Worm (Caenorhabditis elegans) whole organism, young adult: Measurements from ENCODE around the gene swt-4.

Experiments used
- B0336.3 ChIP-seq: fragments of 200-800 bp; sonication (Bioruptor generic); IDR thresholded peaks from 2 replicates; pipeline ENCODE4 v1.3.6; 2022; ENCODE audit warnings: missing genetic modification characterization, missing compliant biosample characterization
- F22D6.2 ChIP-seq: sonication (generic microtip); optimal IDR thresholded peaks from 2 replicates; lab custom pipeline; 2016; ENCODE audit warnings: mild to moderate bottlenecking, missing genetic modification characterization, missing compliant biosample characterization
- F39B2.1 ChIP-seq: fragments of 200-800 bp; sonication (Bioruptor generic); IDR thresholded peaks from 2 replicates; pipeline ENCODE4 v1.3.6; 2022; ENCODE audit warnings: missing genetic modification reagents, missing genetic modification characterization, missing compliant biosample characterization
- K11D2.4 ChIP-seq: fragments of 200-800 bp; sonication (Bioruptor generic); IDR thresholded peaks from 2 replicates; pipeline ENCODE4 v1.3.6; 2022; ENCODE audit warnings: missing genetic modification reagents, missing genetic modification characterization, missing compliant biosample characterization
- Y53F4B.3 ChIP-seq: fragments of 200-800 bp; sonication (Bioruptor generic); IDR thresholded peaks from 2 replicates; pipeline ENCODE4 v1.3.6; 2022; ENCODE audit warnings: missing genetic modification reagents, missing genetic modification characterization, missing compliant biosample characterization
- Y79H2A.3 ChIP-seq: fragments of 200-800 bp; sonication (Bioruptor generic); conservative IDR thresholded peaks from 2 replicates; pipeline ENCODE4 v1.3.6; 2022; ENCODE audit warnings: missing genetic modification reagents, missing genetic modification characterization, missing compliant biosample characterization
- Y95B8A.8 ChIP-seq: fragments of 200-800 bp; sonication (Bioruptor generic); IDR thresholded peaks from 2 replicates; pipeline ENCODE4 v1.3.6; 2022; ENCODE audit warnings: missing genetic modification reagents, missing genetic modification characterization, missing compliant biosample characterization
- ZK185.1 ChIP-seq: sonication (generic microtip); optimal IDR thresholded peaks from 2 replicates; lab custom pipeline; 2016; ENCODE audit warnings: mild to moderate bottlenecking, missing genetic modification characterization, missing compliant biosample characterization; ENCODE audit not compliant: poor library complexity, severe bottlenecking
- akir-1 ChIP-seq: fragments of 200-800 bp; sonication (Bioruptor generic); optimal IDR thresholded peaks from 2 replicates; lab custom pipeline; 2018; ENCODE audit warnings: mild to moderate bottlenecking, missing genetic modification characterization, moderate library complexity, missing compliant biosample characterization
- aptf-3 ChIP-seq: fragments of 200-800 bp; sonication (Bioruptor generic); IDR thresholded peaks from 2 replicates; pipeline ENCODE4 v1.3.6; 2022; ENCODE audit warnings: missing genetic modification characterization, missing compliant biosample characterization
- attf-5 ChIP-seq: fragments of 200-800 bp; sonication (Bioruptor generic); optimal IDR thresholded peaks from 2 replicates; lab custom pipeline; 2018; ENCODE audit warnings: mild to moderate bottlenecking, missing genetic modification characterization, missing compliant biosample characterization
- ccch-3 ChIP-seq: fragments of 200-800 bp; sonication (Bioruptor generic); optimal IDR thresholded peaks from 2 replicates; lab custom pipeline; 2018; ENCODE audit warnings: mild to moderate bottlenecking, missing genetic modification characterization, missing compliant biosample characterization
- ceh-27 ChIP-seq: fragments of 200-800 bp; sonication (Bioruptor generic); optimal IDR thresholded peaks from 2 replicates; lab custom pipeline; 2018; ENCODE audit warnings: mild to moderate bottlenecking, missing genetic modification characterization, moderate library complexity, missing compliant biosample characterization
- ceh-58 ChIP-seq: fragments of 200-800 bp; sonication (Bioruptor generic); IDR thresholded peaks from 2 replicates; pipeline ENCODE4 v1.3.6; 2022; ENCODE audit warnings: missing genetic modification characterization, missing compliant biosample characterization
- ceh-91 ChIP-seq: fragments of 200-800 bp; sonication (Bioruptor generic); IDR thresholded peaks from 2 replicates; pipeline ENCODE4 v1.3.6; 2022; ENCODE audit warnings: missing genetic modification reagents, missing genetic modification characterization, missing compliant biosample characterization
- chd-7 ChIP-seq: sonication (generic microtip); optimal IDR thresholded peaks from 2 replicates; lab custom pipeline; 2016; ENCODE audit warnings: mild to moderate bottlenecking, missing genetic modification characterization, moderate library complexity, missing compliant biosample characterization
- dpl-1 ChIP-seq: fragments of 150-350 bp; optimal IDR thresholded peaks from 2 replicates; lab custom pipeline; 2014; ENCODE audit warnings: missing biosample characterization, missing genetic modification reagents, missing genetic modification characterization
- efl-1 ChIP-seq: fragments of 150-350 bp; optimal IDR thresholded peaks from 2 replicates; lab custom pipeline; 2014; ENCODE audit warnings: missing biosample characterization, missing genetic modification reagents, missing genetic modification characterization
- egl-18 ChIP-seq: fragments of 200-800 bp; sonication (Bioruptor generic); IDR thresholded peaks from 2 replicates; pipeline ENCODE4 v1.3.6; 2022; ENCODE audit warnings: missing genetic modification reagents, missing genetic modification characterization, missing compliant biosample characterization
- egrh-3 ChIP-seq: fragments of 200-800 bp; sonication (Bioruptor generic); IDR thresholded peaks from 2 replicates; pipeline ENCODE4 v1.3.6; 2022; ENCODE audit warnings: missing genetic modification reagents, missing genetic modification characterization, missing compliant biosample characterization
- gei-17 ChIP-seq: fragments of 200-800 bp; sonication (Bioruptor generic); optimal IDR thresholded peaks from 2 replicates; lab custom pipeline; 2018; ENCODE audit warnings: mild to moderate bottlenecking, missing genetic modification characterization, missing compliant biosample characterization
- hmg-20 ChIP-seq: fragments of 200-800 bp; sonication (Bioruptor generic); IDR thresholded peaks from 2 replicates; pipeline ENCODE4 v1.3.6; 2022; ENCODE audit warnings: missing genetic modification reagents, missing genetic modification characterization, missing compliant biosample characterization
- let-607 ChIP-seq, 2 experiments: fragments of 200-800 bp in 1 of 2; sonication (Bioruptor generic) in 1 of 2; sonication (generic microtip) in 1 of 2; optimal IDR thresholded peaks; 2 replicates each; lab custom pipeline; 2016 to 2018; ENCODE audit warnings: mild to moderate bottlenecking in 2 of 2, missing compliant biosample characterization in 2 of 2, missing genetic modification characterization in 2 of 2, moderate library complexity in 2 of 2, missing genotype in 1 of 2
- lin-40 ChIP-seq: sonication (generic microtip); optimal IDR thresholded peaks from 2 replicates; lab custom pipeline; 2016; ENCODE audit warnings: missing genetic modification characterization, mild to moderate bottlenecking, missing compliant biosample characterization, missing genotype, missing genetic modification reagents
- lin-54 ChIP-seq: fragments of 200-800 bp; sonication (Bioruptor generic); optimal IDR thresholded peaks from 2 replicates; lab custom pipeline; 2018; ENCODE audit warnings: mild to moderate bottlenecking, missing genetic modification characterization, missing compliant biosample characterization
- lsy-27 ChIP-seq: sonication (generic microtip); optimal IDR thresholded peaks from 2 replicates; lab custom pipeline; 2017; ENCODE audit warnings: missing genetic modification characterization, mild to moderate bottlenecking, missing compliant biosample characterization, antibody characterized with exemption, missing genotype, borderline replicate concordance; ENCODE audit not compliant: insufficient read depth
- madf-6 ChIP-seq: fragments of 200-800 bp; sonication (Bioruptor generic); IDR thresholded peaks from 2 replicates; pipeline ENCODE4 v1.3.6; 2022; ENCODE audit warnings: missing genetic modification reagents, missing genetic modification characterization, missing compliant biosample characterization
- nhr-27 ChIP-seq: fragments of 200-800 bp; sonication (Bioruptor generic); optimal IDR thresholded peaks from 2 replicates; lab custom pipeline; 2018; ENCODE audit warnings: mild to moderate bottlenecking, missing genetic modification characterization, moderate library complexity, missing compliant biosample characterization
- nhr-80 ChIP-seq: sonication (generic microtip); optimal IDR thresholded peaks from 2 replicates; lab custom pipeline; 2016; ENCODE audit warnings: missing genetic modification characterization, missing compliant biosample characterization
- nhr-90 ChIP-seq: sonication (generic microtip); optimal IDR thresholded peaks from 2 replicates; lab custom pipeline; 2016; ENCODE audit warnings: missing genotype, mild to moderate bottlenecking, missing genetic modification characterization, missing compliant biosample characterization
- pbrm-1 ChIP-seq: fragments of 200-800 bp; sonication (Bioruptor generic); IDR thresholded peaks from 2 replicates; pipeline ENCODE4 v1.3.6; 2022; ENCODE audit warnings: missing genetic modification reagents, missing genetic modification characterization, missing compliant biosample characterization
- rec-8 ChIP-seq, 2 experiments: sonication (generic microtip); optimal IDR thresholded peaks; 2 replicates each; lab custom pipeline; 2016; ENCODE audit warnings: mild to moderate bottlenecking in 2 of 2, missing genetic modification characterization in 2 of 2, missing genetic modification reagents in 2 of 2, missing genotype in 2 of 2, missing biosample characterization in 1 of 2, missing compliant biosample characterization in 1 of 2, moderate library complexity in 1 of 2
- sdz-38 ChIP-seq: sonication (generic microtip); optimal IDR thresholded peaks from 2 replicates; lab custom pipeline; 2016; ENCODE audit warnings: missing genotype, missing genetic modification characterization, missing compliant biosample characterization
- sea-2 ChIP-seq: fragments of 200-800 bp; sonication (Bioruptor generic); IDR thresholded peaks from 2 replicates; pipeline ENCODE4 v1.3.6; 2022; ENCODE audit warnings: missing genetic modification characterization, missing compliant biosample characterization
- snpc-3.4 ChIP-seq: sonication (generic microtip); optimal IDR thresholded peaks from 2 replicates; lab custom pipeline; 2017; ENCODE audit warnings: missing genetic modification characterization, mild to moderate bottlenecking, missing compliant biosample characterization, antibody characterized with exemption, moderate library complexity, missing genotype, missing genetic modification reagents
- tbx-9 ChIP-seq: sonication (generic microtip); optimal IDR thresholded peaks from 2 replicates; lab custom pipeline; 2016; ENCODE audit warnings: borderline replicate concordance, missing genetic modification characterization, inconsistent platforms, missing compliant biosample characterization
- zfh-2 ChIP-seq: fragments of 200-800 bp; sonication (Bioruptor generic); conservative IDR thresholded peaks from 2 replicates; pipeline ENCODE4 v1.3.6; 2022; ENCODE audit warnings: missing genetic modification reagents, missing genetic modification characterization, missing compliant biosample characterization
- ztf-28 ChIP-seq: fragments of 200-800 bp; sonication (Bioruptor generic); IDR thresholded peaks from 2 replicates; pipeline ENCODE4 v1.3.6; 2022; ENCODE audit warnings: missing genetic modification reagents, missing genetic modification characterization, missing compliant biosample characterization
- ztf-3 ChIP-seq: fragments of 200-800 bp; sonication (Bioruptor generic); optimal IDR thresholded peaks from 2 replicates; lab custom pipeline; 2018; ENCODE audit warnings: mild to moderate bottlenecking, missing genetic modification characterization, missing compliant biosample characterization
- ztf-6 ChIP-seq: fragments of 200-800 bp; sonication (Bioruptor generic); IDR thresholded peaks from 2 replicates; pipeline ENCODE4 v1.3.6; 2022; ENCODE audit warnings: missing genetic modification reagents, missing genetic modification characterization, missing compliant biosample characterization

The swt-4 gene

DNA sequence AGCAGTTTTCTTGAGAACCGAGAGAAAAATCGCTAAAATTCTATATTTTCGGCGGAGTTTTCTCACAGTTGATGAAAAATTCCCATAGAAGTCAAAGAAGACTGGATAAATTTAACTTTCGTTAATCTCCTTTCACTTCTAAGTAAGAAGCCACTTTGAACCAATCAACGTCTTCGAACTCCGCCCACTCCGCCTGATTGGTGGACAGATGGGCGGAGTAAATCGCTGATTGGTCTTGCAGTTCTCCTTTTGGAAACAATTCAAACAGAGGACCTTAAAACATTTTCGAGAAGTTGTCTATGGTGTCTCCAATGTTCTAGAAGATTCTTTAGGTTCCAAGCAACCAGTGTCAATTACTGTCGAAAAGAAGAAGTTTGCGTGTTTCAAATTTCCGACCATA is 29.5 kb upstream of the swt-4 start:
- no peak for TF ChIP-seq nhr-80 (tag; lab: Kevin White, UChicago)
- no peak for TF ChIP-seq lsy-27 (tag; lab: Kevin White, UChicago)
- no peak for TF ChIP-seq B0336.3 (GFP tag; lab: Robert Waterston, UW)
- no peak for TF ChIP-seq dpl-1 (GFP tag; lab: Kevin White, UChicago)
- no peak for TF ChIP-seq F22D6.2 (tag; lab: Kevin White, UChicago)
- no peak for TF ChIP-seq nhr-27 (tag; lab: Kevin White, UChicago)
- no peak for TF ChIP-seq Y95B8A.8 (GFP tag; lab: Robert Waterston, UW)
- no peak for TF ChIP-seq ceh-91 (GFP tag; lab: Robert Waterston, UW)
- TF ChIP-seq attf-5 (GFP tag; lab: Kevin White, UChicago) = no peak
- TF ChIP-seq lin-54 (GFP tag; lab: Kevin White, UChicago) = no peak
- TF ChIP-seq egl-18 (GFP tag; lab: Robert Waterston, UW) = no peak
- no peak for TF ChIP-seq tbx-9
- no peak for TF ChIP-seq aptf-3 (GFP tag; lab: Robert Waterston, UW)
- no peak for TF ChIP-seq zfh-2
- TF ChIP-seq ZK185.1 = no peak
- no peak for TF ChIP-seq nhr-90
- TF ChIP-seq F39B2.1 (GFP tag; lab: Robert Waterston, UW) = no peak

ce11 chrIII:10657661-10658060 is 28.7 kb upstream of the swt-4 start:
- TF ChIP-seq chd-7 (no peak), ztf-28 (no peak), lsy-27 (tag; lab: Kevin White, UChicago) (no peak), Y79H2A.3 (no peak), ztf-3 (GFP tag; lab: Kevin White, UChicago) (no peak), ceh-27 (no peak), ceh-58 (GFP tag; lab: Robert Waterston, UW) (no peak)

- TF ChIP-seq madf-6 (GFP tag; lab: Robert Waterston, UW) (no peak), nhr-80 (tag; lab: Kevin White, UChicago) (peak; percentile 60), ztf-3 (GFP tag; lab: Kevin White, UChicago) (no peak), K11D2.4 (no peak), efl-1 (GFP tag; lab: Kevin White, UChicago) (no peak), let-607 (tag; optimal IDR thresholded peaks at IDR 0.05; lab: Kevin White, UChicago) (peak; percentile 67 to 85), ztf-28 (no peak)
Observed at ce11 chrIII:10656069-10656468, 27.1 kb upstream of the swt-4 start.

- TF ChIP-seq ztf-6 (GFP tag; lab: Robert Waterston, UW) = no peak
- no peak for TF ChIP-seq chd-7
- no peak for TF ChIP-seq snpc-3.4 (tag; lab: Kevin White, UChicago)
- TF ChIP-seq hmg-20 (GFP tag; lab: Robert Waterston, UW) = no peak
Observed at ce11 chrIII:10654718-10655117, 25.8 kb upstream of the swt-4 start, which contains the start of gene cnt-2. Gene cnt-2 (plus strand): TSS chrIII:10655018.

DNA sequence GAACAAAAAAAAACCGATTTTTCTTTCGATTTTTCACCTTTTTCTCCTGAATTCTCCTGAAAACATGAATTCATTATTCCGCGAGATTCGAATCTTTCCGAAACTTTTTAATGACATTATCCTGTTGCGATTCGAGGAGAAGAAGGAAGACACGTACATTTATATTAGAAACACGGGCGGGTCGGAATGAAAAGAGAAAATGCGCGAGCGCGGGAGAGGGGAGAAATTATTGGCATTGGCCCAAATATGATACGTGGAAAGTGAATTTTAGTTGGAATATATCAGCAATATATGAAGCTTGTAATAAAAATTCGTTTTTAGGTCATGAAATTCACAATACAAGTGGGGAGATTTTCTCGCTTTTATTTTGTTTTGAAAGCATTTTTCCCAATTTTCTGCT is 24.5 kb upstream of the swt-4 start:
- TF ChIP-seq lin-40 (tag; lab: Kevin White, UChicago) (no peak), lsy-27 (tag; lab: Kevin White, UChicago) (no peak), sea-2 (GFP tag; lab: Robert Waterston, UW) (no peak), pbrm-1 (GFP tag; lab: Robert Waterston, UW) (no peak), akir-1 (no peak), ccch-3 (no peak), Y53F4B.3 (GFP tag; lab: Robert Waterston, UW) (no peak), sdz-38 (tag; lab: Kevin White, UChicago) (no peak), ztf-6 (GFP tag; lab: Robert Waterston, UW) (no peak), rec-8 (tag; optimal IDR thresholded peaks at IDR 0.05; lab: Kevin White, UChicago) (no peak), egrh-3 (GFP tag; lab: Robert Waterston, UW) (no peak), aptf-3 (GFP tag; lab: Robert Waterston, UW) (no peak), gei-17 (no peak), hmg-20 (GFP tag; lab: Robert Waterston, UW) (no peak)
- TF ChIP-seq, all 124 proteins: peak for 0
